Worm (Caenorhabditis elegans): ENCODE measurements around the gene C04H5.7.

- no peak for TF ChIP-seq hmg-4 (GFP tag; optimal IDR thresholded peaks at IDR 0.05)
- TF ChIP-seq ets-7 (tag; optimal IDR thresholded peaks at IDR 0.05) = no peak
These were observed 14.6 kb upstream of the C04H5.7 start, which contains the start of gene btb-20 for ce11 chrII:14523070-14523572.
